Worm (Caenorhabditis elegans): Measurements from ENCODE around the gene F02H6.3.

DNA sequence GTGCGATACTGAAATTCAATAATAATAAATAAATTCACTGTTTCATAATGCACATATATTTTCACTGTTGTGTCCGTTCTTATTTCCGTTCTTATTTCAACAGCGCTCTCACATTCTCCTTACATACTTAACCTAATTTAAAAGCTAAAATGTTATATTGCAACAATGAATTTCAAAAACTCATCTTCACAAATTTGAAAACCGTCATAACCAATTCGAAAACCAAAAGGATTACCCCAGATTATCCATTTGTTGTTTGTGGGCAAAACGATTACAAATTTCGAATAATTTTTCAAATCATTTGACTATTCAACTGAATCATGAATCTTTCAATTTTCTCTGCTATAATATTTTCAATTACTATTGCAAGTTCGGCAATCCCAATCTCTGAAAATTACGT, 31.0 kb upstream of the F02H6.3 start, which contains the start of gene R05A10.4:
- TF ChIP-seq skn-1 (tag; optimal IDR thresholded peaks at IDR 0.05): no peak
- TF ChIP-seq mep-1 (tag; optimal IDR thresholded peaks at IDR 0.05): no peak
- TF ChIP-seq zag-1 (tag; optimal IDR thresholded peaks at IDR 0.05): no peak

Measured in whole organism, L1 larva.